Worm (Caenorhabditis elegans) whole organism, L3 larva: ENCODE measurements around the gene lec-4.

Experiments used
- R02D3.7 ChIP-seq: fragments of 150-350 bp; optimal IDR thresholded peaks from 2 replicates; lab custom pipeline; 2014; ENCODE audit warnings: missing biosample characterization, missing genetic modification characterization
- ZK546.5 ChIP-seq: sonication (generic microtip); optimal IDR thresholded peaks from 2 replicates; lab custom pipeline; 2017; ENCODE audit warnings: missing biosample characterization, missing genetic modification characterization
- aly-2 ChIP-seq: fragments of 150-350 bp; optimal IDR thresholded peaks from 2 replicates; lab custom pipeline; 2014; ENCODE audit warnings: missing biosample characterization, missing genetic modification characterization
- ama-1 ChIP-seq: fragments of 150-350 bp; optimal IDR thresholded peaks from 2 replicates; lab custom pipeline; 2018
- ceh-16 ChIP-seq: sonication (generic microtip); optimal IDR thresholded peaks from 2 replicates; lab custom pipeline; 2017; ENCODE audit warnings: missing biosample characterization, missing genetic modification characterization
- ceh-28 ChIP-seq: fragments of 150-350 bp; optimal IDR thresholded peaks from 2 replicates; lab custom pipeline; 2014; ENCODE audit warnings: missing biosample characterization, missing genetic modification reagents, missing genetic modification characterization
- ceh-82 ChIP-seq: fragments of 150-350 bp; optimal IDR thresholded peaks from 2 replicates; lab custom pipeline; 2014; ENCODE audit warnings: missing biosample characterization, missing genetic modification characterization
- ceh-9 ChIP-seq: sonication (generic microtip); optimal IDR thresholded peaks from 2 replicates; lab custom pipeline; 2018; ENCODE audit warnings: missing biosample characterization, missing genetic modification characterization
- daf-12 ChIP-seq: fragments of 150-350 bp; optimal IDR thresholded peaks from 2 replicates; lab custom pipeline; 2014; ENCODE audit warnings: missing biosample characterization, missing genetic modification reagents, missing genetic modification characterization
- egl-27 ChIP-seq: sonication (generic microtip); optimal IDR thresholded peaks from 4 replicates; lab custom pipeline; 2017; ENCODE audit warnings: missing biosample characterization, missing genetic modification reagents, missing genetic modification characterization
- elt-1 ChIP-seq: fragments of 150-350 bp; optimal IDR thresholded peaks from 2 replicates; lab custom pipeline; 2014; ENCODE audit warnings: missing biosample characterization, missing genetic modification characterization
- elt-2 ChIP-seq: sonication (generic microtip); optimal IDR thresholded peaks from 2 replicates; lab custom pipeline; 2016; ENCODE audit warnings: missing genetic modification reagents, mild to moderate bottlenecking, missing genetic modification characterization, missing compliant biosample characterization
- elt-3 ChIP-seq, 3 experiments: fragments of 150-350 bp in 1 of 3; sonication (generic microtip) in 2 of 3; optimal IDR thresholded peaks; 2 replicates in 2 of 3; 4 replicates in 1 of 3; lab custom pipeline; 2014 to 2017; ENCODE audit warnings: missing biosample characterization in 3 of 3, missing genetic modification characterization in 3 of 3
- eor-1 ChIP-seq, 2 experiments: fragments of 150-350 bp; optimal IDR thresholded peaks; 2 replicates each; lab custom pipeline; 2014 to 2018; ENCODE audit warnings: missing biosample characterization in 2 of 2, missing genetic modification characterization in 2 of 2
- fkh-10 ChIP-seq: sonication (generic microtip); optimal IDR thresholded peaks from 2 replicates; lab custom pipeline; 2017; ENCODE audit warnings: missing biosample characterization, missing genetic modification reagents, missing genetic modification characterization
- fkh-2 ChIP-seq: fragments of 150-350 bp; optimal IDR thresholded peaks from 2 replicates; lab custom pipeline; 2014; ENCODE audit warnings: missing biosample characterization, missing genetic modification reagents, missing genetic modification characterization
- fos-1 ChIP-seq: fragments of 150-350 bp; optimal IDR thresholded peaks from 2 replicates; lab custom pipeline; 2014; ENCODE audit warnings: missing biosample characterization, missing genetic modification characterization
- jun-1 ChIP-seq: fragments of 150-350 bp; optimal IDR thresholded peaks from 2 replicates; lab custom pipeline; 2014; ENCODE audit warnings: missing biosample characterization, missing genetic modification reagents, missing genetic modification characterization
- lin-15B ChIP-seq: fragments of 150-350 bp; optimal IDR thresholded peaks from 2 replicates; lab custom pipeline; 2014; ENCODE audit warnings: missing biosample characterization, missing genetic modification characterization
- lin-39 ChIP-seq: fragments of 150-350 bp; optimal IDR thresholded peaks from 2 replicates; lab custom pipeline; 2018; ENCODE audit warnings: missing biosample characterization, missing genetic modification reagents, missing genetic modification characterization
- lsy-12 ChIP-seq: sonication (generic microtip); optimal IDR thresholded peaks from 2 replicates; lab custom pipeline; 2016; ENCODE audit warnings: mild to moderate bottlenecking, missing genetic modification characterization, missing compliant biosample characterization
- mdl-1 ChIP-seq: fragments of 150-350 bp; optimal IDR thresholded peaks from 2 replicates; lab custom pipeline; 2014; ENCODE audit warnings: missing biosample characterization, missing genetic modification characterization
- mml-1 ChIP-seq: fragments of 150-350 bp; sonication (generic microtip); optimal IDR thresholded peaks from 3 replicates; lab custom pipeline; 2014; ENCODE audit warnings: missing biosample characterization, missing genetic modification characterization
- nfya-1 ChIP-seq: sonication (generic microtip); optimal IDR thresholded peaks from 2 replicates; lab custom pipeline; 2017; ENCODE audit warnings: missing genetic modification characterization, mild to moderate bottlenecking, missing compliant biosample characterization, antibody characterized with exemption, moderate library complexity; ENCODE audit not compliant: insufficient read depth
- nhr-11 ChIP-seq: fragments of 150-350 bp; optimal IDR thresholded peaks from 2 replicates; lab custom pipeline; 2014; ENCODE audit warnings: missing biosample characterization, missing genetic modification characterization
- nhr-12 ChIP-seq: fragments of 150-350 bp; optimal IDR thresholded peaks from 2 replicates; lab custom pipeline; 2014; ENCODE audit warnings: missing biosample characterization, missing genetic modification characterization
- nhr-23 ChIP-seq: fragments of 150-350 bp; optimal IDR thresholded peaks from 2 replicates; lab custom pipeline; 2014; ENCODE audit warnings: missing biosample characterization, missing genetic modification reagents, missing genetic modification characterization
- nhr-25 ChIP-seq: sonication (generic microtip); optimal IDR thresholded peaks from 2 replicates; lab custom pipeline; 2017; ENCODE audit warnings: missing biosample characterization, missing genetic modification characterization
- nhr-28 ChIP-seq: fragments of 150-350 bp; optimal IDR thresholded peaks from 2 replicates; lab custom pipeline; 2014; ENCODE audit warnings: missing biosample characterization, missing genetic modification characterization
- nhr-43 ChIP-seq: sonication (generic microtip); optimal IDR thresholded peaks from 2 replicates; lab custom pipeline; 2016; ENCODE audit warnings: mild to moderate bottlenecking, missing genetic modification characterization, missing compliant biosample characterization; ENCODE audit not compliant: poor library complexity, severe bottlenecking
- nhr-67 ChIP-seq: fragments of 150-350 bp; optimal IDR thresholded peaks from 2 replicates; lab custom pipeline; 2014; ENCODE audit warnings: missing biosample characterization, missing genetic modification characterization
- nhr-76 ChIP-seq: fragments of 150-350 bp; sonication (generic microtip); optimal IDR thresholded peaks from 5 replicates; lab custom pipeline; 2014; ENCODE audit warnings: missing biosample characterization, missing genetic modification characterization
- nhr-77 ChIP-seq: fragments of 150-350 bp; optimal IDR thresholded peaks from 2 replicates; lab custom pipeline; 2014; ENCODE audit warnings: missing biosample characterization, missing genetic modification characterization
- pqm-1 ChIP-seq: fragments of 150-350 bp; optimal IDR thresholded peaks from 2 replicates; lab custom pipeline; 2017; ENCODE audit warnings: missing biosample characterization, missing genetic modification characterization, inconsistent platforms
- sea-2 ChIP-seq: fragments of 150-350 bp; sonication (generic microtip); optimal IDR thresholded peaks from 4 replicates; lab custom pipeline; 2014; ENCODE audit warnings: missing biosample characterization, missing genetic modification reagents, missing genetic modification characterization
- skn-1 ChIP-seq: fragments of 150-350 bp; optimal IDR thresholded peaks from 2 replicates; lab custom pipeline; 2014; ENCODE audit warnings: missing biosample characterization, missing genetic modification characterization
- snpc-4 ChIP-seq: fragments of 150-350 bp; optimal IDR thresholded peaks from 2 replicates; lab custom pipeline; 2014; ENCODE audit warnings: missing biosample characterization, missing genetic modification characterization
- tbx-2 ChIP-seq: sonication (generic microtip); optimal IDR thresholded peaks from 2 replicates; lab custom pipeline; 2016; ENCODE audit warnings: mild to moderate bottlenecking, missing genetic modification characterization, missing compliant biosample characterization
- unc-39 ChIP-seq: sonication (generic microtip); optimal IDR thresholded peaks from 4 replicates; lab custom pipeline; 2017; ENCODE audit warnings: missing biosample characterization, missing genetic modification characterization
- unc-62 ChIP-seq: fragments of 150-350 bp; sonication (generic microtip); optimal IDR thresholded peaks from 4 replicates; lab custom pipeline; 2014; ENCODE audit warnings: missing biosample characterization, missing genetic modification reagents, missing genetic modification characterization
- ztf-11 ChIP-seq: fragments of 150-350 bp; optimal IDR thresholded peaks from 2 replicates; lab custom pipeline; 2014; ENCODE audit warnings: missing biosample characterization, missing genetic modification characterization
- ztf-4 ChIP-seq: fragments of 150-350 bp; optimal IDR thresholded peaks from 2 replicates; lab custom pipeline; 2014; ENCODE audit warnings: missing biosample characterization, missing genetic modification characterization

lec-4 gene

ce11 chrIII:3807590-3807989 is 34.5 kb upstream of the lec-4 start:
- no peak for TF ChIP-seq tbx-2 (tag; lab: Kevin White, UChicago)
- peak; percentile 74 for TF ChIP-seq nhr-25 (tag; lab: Kevin White, UChicago)
- TF ChIP-seq snpc-4 (tag; lab: Kevin White, UChicago) = no peak
- TF ChIP-seq lin-15B (tag; lab: Kevin White, UChicago) = no peak
- TF ChIP-seq mdl-1 (tag; lab: Kevin White, UChicago) = no peak
- no peak for TF ChIP-seq nhr-11 (tag; lab: Kevin White, UChicago)
- no peak for TF ChIP-seq nfya-1 (tag; lab: Kevin White, UChicago)
- TF ChIP-seq nhr-76 = no peak
- no peak for TF ChIP-seq skn-1
- TF ChIP-seq nhr-43 (tag; lab: Kevin White, UChicago) = peak; percentile 1
- TF ChIP-seq elt-3 (tag; optimal IDR thresholded peaks at IDR 0.05; lab: Kevin White, UChicago) = no peak
- no peak for TF ChIP-seq mml-1 (tag; lab: Kevin White, UChicago)
- no peak for TF ChIP-seq daf-12 (tag; lab: Kevin White, UChicago)

DNA sequence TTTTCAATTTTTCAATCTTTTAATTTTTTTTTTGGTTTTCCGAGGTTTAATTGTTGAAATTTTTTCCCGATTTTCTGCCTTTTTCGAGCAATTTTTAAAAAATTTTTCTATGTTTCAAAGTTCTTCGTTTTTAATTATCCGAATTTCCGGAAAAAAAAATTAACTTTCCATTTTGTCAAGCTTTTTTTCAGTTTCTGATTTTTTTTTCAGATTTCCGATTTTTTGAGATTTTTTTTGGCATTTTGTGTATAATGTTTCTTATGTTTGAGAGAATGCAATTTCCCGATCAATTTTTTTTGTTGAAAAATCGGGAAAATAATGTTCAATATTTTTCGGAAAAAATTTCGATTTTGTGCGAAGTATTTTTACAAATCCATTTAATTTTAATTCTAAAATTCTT is 33.8 kb upstream of the lec-4 start:
- TF ChIP-seq elt-1 (tag; lab: Kevin White, UChicago) = no peak
- no peak for TF ChIP-seq egl-27 (tag; lab: Kevin White, UChicago)
- TF ChIP-seq nhr-76 = no peak
- no peak for TF ChIP-seq nhr-12
- no peak for TF ChIP-seq eor-1 (tag; optimal IDR thresholded peaks at IDR 0.05; lab: Kevin White, UChicago)
- TF ChIP-seq ztf-4 = no peak
- no peak for TF ChIP-seq fos-1 (tag; lab: Kevin White, UChicago)
- no peak for TF ChIP-seq ZK546.5
- TF ChIP-seq ceh-9 (tag; lab: Kevin White, UChicago) = no peak
- TF ChIP-seq, all 47 proteins: peak for 0

- TF ChIP-seq nhr-77 (no peak), ZK546.5 (no peak), nhr-11 (tag; lab: Kevin White, UChicago) (no peak), ceh-28 (no peak), nhr-67 (tag; lab: Kevin White, UChicago) (no peak), daf-12 (tag; lab: Kevin White, UChicago) (no peak), elt-2 (tag; lab: Kevin White, UChicago) (no peak), skn-1 (no peak), unc-39 (tag; lab: Kevin White, UChicago) (no peak), nhr-23 (no peak)
These were observed 31.3 kb upstream of the lec-4 start, which contains the start of gene xbx-5 for ce11 chrIII:3804422-3804821. Gene xbx-5, minus strand, starts transcription at chrIII:3804477.

ce11 chrIII:3803113-3803512 is 30.0 kb upstream of the lec-4 start:
- TF ChIP-seq fkh-2 (tag; lab: Kevin White, UChicago) = no peak
- no peak for TF ChIP-seq aly-2
- no peak for TF ChIP-seq elt-3 (tag; optimal IDR thresholded peaks at IDR 0.05; lab: Kevin White, UChicago)
- TF ChIP-seq lsy-12 (tag; lab: Kevin White, UChicago) = no peak
- TF ChIP-seq pqm-1 (tag; lab: Kevin White, UChicago) = no peak
- no peak for TF ChIP-seq nfya-1 (tag; lab: Kevin White, UChicago)
- no peak for TF ChIP-seq ztf-11 (tag; lab: Kevin White, UChicago)
- TF ChIP-seq nhr-43 (tag; lab: Kevin White, UChicago) = no peak
- TF ChIP-seq nhr-25 (tag; lab: Kevin White, UChicago) = no peak
- no peak for TF ChIP-seq R02D3.7 (tag; lab: Kevin White, UChicago)
- TF ChIP-seq unc-62 = no peak
- TF ChIP-seq, all 47 proteins: peak for 0

- TF ChIP-seq snpc-4 (tag; lab: Kevin White, UChicago) = peak; percentile 88
- no peak for TF ChIP-seq eor-1 (tag; optimal IDR thresholded peaks at IDR 0.05; lab: Kevin White, UChicago)
- no peak for TF ChIP-seq nhr-67 (tag; lab: Kevin White, UChicago)
- no peak for TF ChIP-seq ztf-11 (tag; lab: Kevin White, UChicago)
- TF ChIP-seq sea-2 (GFP tag; lab: Kevin White, UChicago) = peak; percentile 43
- TF ChIP-seq daf-12 (tag; lab: Kevin White, UChicago) = no peak
- TF ChIP-seq ceh-82 (tag; lab: Kevin White, UChicago) = peak; percentile 88
- peak; percentile 96 for TF ChIP-seq nhr-25 (tag; lab: Kevin White, UChicago)
- peak; percentile 97 for TF ChIP-seq fkh-10 (GFP tag; lab: Kevin White, UChicago)
- TF ChIP-seq ceh-28 = peak; percentile 98
- peak; percentile 85 for TF ChIP-seq skn-1
- TF ChIP-seq ama-1 (lab: Kevin White, UChicago) = peak; percentile 20
- peak; percentile 81 for TF ChIP-seq ztf-4
- TF ChIP-seq nhr-28 = no peak
- TF ChIP-seq ceh-16 (tag; lab: Kevin White, UChicago) = peak; percentile 43
- peak; percentile 64 for TF ChIP-seq fkh-2 (tag; lab: Kevin White, UChicago)
- TF ChIP-seq R02D3.7 (tag; lab: Kevin White, UChicago) = peak; percentile 82
- TF ChIP-seq ZK546.5 = peak; percentile 15
- TF ChIP-seq nfya-1 (tag; lab: Kevin White, UChicago) = peak; percentile 98
- peak; percentile 69 for TF ChIP-seq nhr-77
- TF ChIP-seq ceh-9 (tag; lab: Kevin White, UChicago) = no peak
- TF ChIP-seq lin-39 (tag; lab: Kevin White, UChicago) = peak; percentile 96
- TF ChIP-seq jun-1 (tag; lab: Kevin White, UChicago) = peak; percentile 98
- TF ChIP-seq nhr-76 = peak; percentile 58
- TF ChIP-seq nhr-23 = peak; percentile 98
- peak; percentile 91 for TF ChIP-seq tbx-2 (tag; lab: Kevin White, UChicago)
- peak; percentile 85 for TF ChIP-seq egl-27 (tag; lab: Kevin White, UChicago)
- TF ChIP-seq nhr-12 = no peak
These were observed 28.3 kb upstream of the lec-4 start for ce11 chrIII:3801379-3801894.
